Worm (Caenorhabditis elegans): ENCODE results near the gene C54E10.7.

ce11 chrV:18810705-18811104 lies 755 bp upstream of the C54E10.7 start, which contains the start of gene C54E10.3:
- TF ChIP-seq nhr-11 (tag; optimal IDR thresholded peaks at IDR 0.05) (no peak), ama-1 (optimal IDR thresholded peaks at IDR 0.05) (no peak)

All from whole organism, late embryonic.